Worm (Caenorhabditis elegans) whole organism, L2 larva: Measurements from ENCODE around the gene let-721.
A peak's percentile ranks its signal among the peaks of the same experiment; 100 is the strongest.

Experiments
- F13H6.1 ChIP-seq: sonication (generic microtip); optimal IDR thresholded peaks from 2 replicates; lab custom pipeline; 2016; ENCODE audit warnings: missing genetic modification characterization, missing compliant biosample characterization
- Y55F3AM.14 ChIP-seq: fragments of 200-800 bp; sonication (Bioruptor generic); optimal IDR thresholded peaks from 2 replicates; lab custom pipeline; 2018; ENCODE audit warnings: mild to moderate bottlenecking, missing genetic modification characterization, missing compliant biosample characterization
- alr-1 ChIP-seq: fragments of 150-350 bp; optimal IDR thresholded peaks from 2 replicates; lab custom pipeline; 2014; ENCODE audit warnings: missing biosample characterization, missing genetic modification characterization
- aly-2 ChIP-seq: fragments of 150-350 bp; optimal IDR thresholded peaks from 2 replicates; lab custom pipeline; 2014; ENCODE audit warnings: missing biosample characterization, missing genetic modification characterization
- ama-1 ChIP-seq: fragments of 150-350 bp; optimal IDR thresholded peaks from 2 replicates; lab custom pipeline; 2018; ENCODE audit warnings: inconsistent platforms
- blmp-1 ChIP-seq: sonication (generic microtip); optimal IDR thresholded peaks from 2 replicates; lab custom pipeline; 2017; ENCODE audit warnings: missing genetic modification characterization, mild to moderate bottlenecking, missing compliant biosample characterization, antibody characterized with exemption, moderate library complexity; ENCODE audit not compliant: insufficient read depth
- ceh-16 ChIP-seq: fragments of 150-350 bp; optimal IDR thresholded peaks from 2 replicates; lab custom pipeline; 2014; ENCODE audit warnings: missing biosample characterization, missing genetic modification characterization
- ceh-82 ChIP-seq: fragments of 150-350 bp; optimal IDR thresholded peaks from 2 replicates; lab custom pipeline; 2014; ENCODE audit warnings: missing biosample characterization, missing genetic modification characterization
- crh-2 ChIP-seq: sonication (generic microtip); optimal IDR thresholded peaks from 2 replicates; lab custom pipeline; 2017; ENCODE audit warnings: missing biosample characterization, missing genetic modification characterization
- egl-27 ChIP-seq: sonication (generic microtip); optimal IDR thresholded peaks from 3 replicates; lab custom pipeline; 2017; ENCODE audit warnings: missing biosample characterization, missing genetic modification reagents, missing genetic modification characterization
- elt-1 ChIP-seq: fragments of 150-350 bp; optimal IDR thresholded peaks from 2 replicates; lab custom pipeline; 2014; ENCODE audit warnings: missing biosample characterization, missing genetic modification characterization
- elt-3 ChIP-seq: sonication (generic microtip); optimal IDR thresholded peaks from 2 replicates; lab custom pipeline; 2017; ENCODE audit warnings: missing biosample characterization, missing genetic modification characterization
- fos-1 ChIP-seq: fragments of 150-350 bp; optimal IDR thresholded peaks from 2 replicates; lab custom pipeline; 2014; ENCODE audit warnings: missing biosample characterization, missing genetic modification characterization
- gmeb-1 ChIP-seq: fragments of 150-350 bp; optimal IDR thresholded peaks from 2 replicates; lab custom pipeline; 2014; ENCODE audit warnings: missing biosample characterization, missing genetic modification characterization
- lin-11 ChIP-seq: fragments of 150-350 bp; sonication (generic microtip); optimal IDR thresholded peaks from 2 replicates; lab custom pipeline; 2014; ENCODE audit warnings: missing biosample characterization, missing genetic modification characterization, inconsistent platforms, mixed read lengths
- lin-13 ChIP-seq: fragments of 150-350 bp; optimal IDR thresholded peaks from 2 replicates; lab custom pipeline; 2014; ENCODE audit warnings: missing biosample characterization, missing genetic modification reagents, missing genetic modification characterization
- lin-39 ChIP-seq: fragments of 150-350 bp; optimal IDR thresholded peaks from 2 replicates; lab custom pipeline; 2014; ENCODE audit warnings: missing biosample characterization, missing genetic modification reagents, missing genetic modification characterization
- lsy-2 ChIP-seq, 2 experiments: fragments of 150-350 bp in 1 of 2; sonication (generic microtip) in 1 of 2; optimal IDR thresholded peaks; 2 replicates each; lab custom pipeline; 2014 to 2017; ENCODE audit warnings: missing biosample characterization in 2 of 2, missing genetic modification characterization in 2 of 2
- mab-5 ChIP-seq: fragments of 150-350 bp; optimal IDR thresholded peaks from 2 replicates; lab custom pipeline; 2014; ENCODE audit warnings: missing biosample characterization, missing genetic modification characterization
- mbf-1 ChIP-seq: sonication (generic microtip); optimal IDR thresholded peaks from 2 replicates; lab custom pipeline; 2017; ENCODE audit warnings: missing biosample characterization, missing genetic modification characterization
- nhr-11 ChIP-seq: fragments of 150-350 bp; optimal IDR thresholded peaks from 2 replicates; lab custom pipeline; 2014; ENCODE audit warnings: missing biosample characterization, missing genetic modification characterization
- nhr-12 ChIP-seq: fragments of 150-350 bp; optimal IDR thresholded peaks from 2 replicates; lab custom pipeline; 2014; ENCODE audit warnings: missing biosample characterization, missing genetic modification characterization
- nhr-21 ChIP-seq: fragments of 150-350 bp; optimal IDR thresholded peaks from 2 replicates; lab custom pipeline; 2014; ENCODE audit warnings: missing biosample characterization, missing genetic modification characterization
- nhr-23 ChIP-seq: fragments of 150-350 bp; optimal IDR thresholded peaks from 2 replicates; lab custom pipeline; 2014; ENCODE audit warnings: missing biosample characterization, missing genetic modification reagents, missing genetic modification characterization
- nhr-237 ChIP-seq: fragments of 150-350 bp; optimal IDR thresholded peaks from 2 replicates; lab custom pipeline; 2014; ENCODE audit warnings: missing biosample characterization, missing genetic modification characterization
- nhr-25 ChIP-seq: fragments of 150-350 bp; sonication (generic microtip); optimal IDR thresholded peaks from 3 replicates; lab custom pipeline; 2014; ENCODE audit warnings: missing biosample characterization, missing genetic modification characterization
- nhr-6 ChIP-seq: fragments of 150-350 bp; optimal IDR thresholded peaks from 2 replicates; lab custom pipeline; 2014; ENCODE audit warnings: missing biosample characterization, missing genetic modification characterization
- nhr-77 ChIP-seq: fragments of 150-350 bp; optimal IDR thresholded peaks from 2 replicates; lab custom pipeline; 2014; ENCODE audit warnings: missing biosample characterization, missing genetic modification characterization
- peb-1 ChIP-seq: fragments of 150-350 bp; optimal IDR thresholded peaks from 2 replicates; lab custom pipeline; 2014; ENCODE audit warnings: missing biosample characterization, missing genetic modification characterization
- sem-4 ChIP-seq: fragments of 150-350 bp; optimal IDR thresholded peaks from 2 replicates; lab custom pipeline; 2014; ENCODE audit warnings: missing biosample characterization, missing genetic modification reagents, missing genetic modification characterization
- skn-1 ChIP-seq: sonication (generic microtip); optimal IDR thresholded peaks from 2 replicates; lab custom pipeline; 2017; ENCODE audit warnings: missing biosample characterization, missing genetic modification characterization
- sma-3 ChIP-seq: sonication (generic microtip); optimal IDR thresholded peaks from 2 replicates; lab custom pipeline; 2016; ENCODE audit warnings: missing genetic modification reagents, missing genetic modification characterization, missing compliant biosample characterization
- sma-9 ChIP-seq, 2 experiments: fragments of 150-350 bp in 1 of 2; sonication (generic microtip) in 1 of 2; optimal IDR thresholded peaks; 2 replicates each; lab custom pipeline; 2014 to 2016; ENCODE audit warnings: missing genetic modification characterization in 2 of 2, mild to moderate bottlenecking in 1 of 2, missing biosample characterization in 1 of 2, missing compliant biosample characterization in 1 of 2, missing genetic modification reagents in 1 of 2, moderate library complexity in 1 of 2
- unc-39 ChIP-seq: fragments of 150-350 bp; optimal IDR thresholded peaks from 2 replicates; lab custom pipeline; 2014; ENCODE audit warnings: missing biosample characterization, missing genetic modification characterization
- unc-55 ChIP-seq: fragments of 150-350 bp; sonication (generic microtip); optimal IDR thresholded peaks from 3 replicates; lab custom pipeline; 2014; ENCODE audit warnings: missing biosample characterization, missing genetic modification reagents, missing genetic modification characterization
- zag-1 ChIP-seq: fragments of 150-350 bp; optimal IDR thresholded peaks from 2 replicates; lab custom pipeline; 2014; ENCODE audit warnings: missing biosample characterization, missing genetic modification characterization
- ztf-1 ChIP-seq: fragments of 200-800 bp; sonication (Bioruptor generic); conservative IDR thresholded peaks from 2 replicates; pipeline ENCODE4 v1.3.6; 2022; ENCODE audit warnings: missing genetic modification characterization, missing compliant biosample characterization
- ztf-11 ChIP-seq: sonication (generic microtip); optimal IDR thresholded peaks from 2 replicates; lab custom pipeline; 2017; ENCODE audit warnings: missing biosample characterization, missing genetic modification characterization
- ztf-4 ChIP-seq: fragments of 150-350 bp; optimal IDR thresholded peaks from 2 replicates; lab custom pipeline; 2014; ENCODE audit warnings: missing biosample characterization, missing genetic modification characterization

Gene let-721

DNA sequence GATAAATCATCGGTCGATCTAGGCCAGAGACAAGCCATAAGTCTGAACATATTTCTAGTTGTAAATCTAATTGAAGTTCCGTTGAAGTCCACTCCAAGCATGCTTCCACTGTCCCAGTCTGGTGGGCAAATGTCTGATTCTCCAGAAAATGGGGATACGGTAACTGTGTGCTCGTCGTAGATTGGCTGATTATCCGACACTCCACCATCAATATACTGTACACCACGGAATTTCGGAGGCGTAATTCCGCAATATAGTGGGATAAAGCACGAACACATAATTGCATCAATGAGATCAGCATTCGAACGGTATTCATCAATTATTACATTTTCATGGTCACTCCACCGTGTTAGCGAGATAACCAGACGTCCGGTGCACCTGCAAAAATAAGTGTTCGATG, 28.5 kb downstream of the let-721 start:
- TF ChIP-seq unc-55 (no peak), mab-5 (no peak), ztf-11 (no peak), fos-1 (tag; lab: Kevin White, UChicago) (no peak), lin-13 (no peak), alr-1 (no peak), egl-27 (no peak), aly-2 (tag; lab: Kevin White, UChicago) (no peak), nhr-25 (tag; lab: Kevin White, UChicago) (no peak), zag-1 (tag; lab: Kevin White, UChicago) (no peak), mbf-1 (tag; lab: Kevin White, UChicago) (no peak), ceh-16 (tag; lab: Kevin White, UChicago) (no peak)

DNA sequence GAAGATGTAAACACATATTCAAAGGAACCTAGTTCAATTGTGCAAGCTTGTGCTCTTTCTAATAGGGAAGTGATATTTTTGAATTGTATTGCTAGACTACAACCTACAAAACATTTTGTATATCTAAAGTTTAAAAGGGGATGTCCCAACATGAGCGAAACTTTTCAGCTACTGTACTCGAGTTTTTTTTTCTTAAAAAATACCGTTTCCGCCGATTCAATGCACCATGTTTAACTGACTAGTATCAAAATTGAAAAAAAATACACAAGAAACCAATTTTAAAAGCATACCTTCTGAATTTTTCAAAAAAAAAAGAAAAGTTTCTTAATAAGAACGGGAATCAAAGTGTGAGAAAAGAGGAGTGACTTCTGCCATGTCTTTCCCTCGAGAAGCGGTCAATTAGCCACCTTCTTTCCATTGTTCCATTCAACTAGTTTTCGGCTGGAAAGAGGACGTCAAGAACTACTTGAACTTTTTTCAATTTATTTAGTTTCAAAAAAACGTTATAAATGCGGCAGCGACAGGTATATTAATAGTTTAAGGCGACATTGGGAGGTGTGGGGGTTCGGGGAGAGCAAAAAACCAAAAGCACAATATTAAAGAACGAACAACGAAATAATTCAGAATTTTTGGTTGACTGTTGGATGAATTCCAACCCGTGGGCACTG, 31.3 kb downstream of the let-721 start, which contains the start of gene nas-4:
nas-4 (minus strand) TSS at position 351 of the 668 bp plus-strand sequence.
- no peak for TF ChIP-seq skn-1
- no peak for TF ChIP-seq ztf-1 (GFP tag; lab: Robert Waterston, UW)
- TF ChIP-seq sma-3 (GFP tag; lab: Kevin White, UChicago): peak; percentile 46
- no peak for TF ChIP-seq mbf-1 (tag; lab: Kevin White, UChicago)
- peak; percentile 7 for TF ChIP-seq unc-55
- TF ChIP-seq Y55F3AM.14 (GFP tag; lab: Kevin White, UChicago): peak; percentile 35
- TF ChIP-seq nhr-11 (tag; lab: Kevin White, UChicago): no peak
- TF ChIP-seq peb-1 (tag; lab: Kevin White, UChicago): no peak
- TF ChIP-seq zag-1 (tag; lab: Kevin White, UChicago): no peak
- peak in 1 of 2 experiments; percentile 9 for TF ChIP-seq lsy-2 (tag; optimal IDR thresholded peaks at IDR 0.05; lab: Kevin White, UChicago)
- no peak for TF ChIP-seq alr-1
- TF ChIP-seq nhr-21: peak; percentile 17
- TF ChIP-seq nhr-6 (tag; lab: Kevin White, UChicago): peak; percentile 14
- TF ChIP-seq crh-2 (tag; lab: Kevin White, UChicago): peak; percentile 36
- TF ChIP-seq lin-39: no peak
- TF ChIP-seq elt-3: no peak
- no peak for TF ChIP-seq sem-4 (tag; lab: Kevin White, UChicago)
- no peak for TF ChIP-seq nhr-12 (tag; lab: Kevin White, UChicago)
- TF ChIP-seq sma-9 (GFP tag; optimal IDR thresholded peaks at IDR 0.05; lab: Kevin White, UChicago): no peak
- no peak for TF ChIP-seq sma-9 (tag; optimal IDR thresholded peaks at IDR 0.05; lab: Kevin White, UChicago)
- TF ChIP-seq ceh-16 (tag; lab: Kevin White, UChicago): no peak
- no peak for TF ChIP-seq gmeb-1 (tag; lab: Kevin White, UChicago)
- TF ChIP-seq ama-1: peak; percentile 69
- peak; percentile 69 for TF ChIP-seq ztf-4 (tag; lab: Kevin White, UChicago)
- TF ChIP-seq blmp-1 (tag; lab: Kevin White, UChicago): peak; percentile 3
- TF ChIP-seq nhr-237 (tag; lab: Kevin White, UChicago): no peak
- no peak for TF ChIP-seq lin-11 (tag; lab: Kevin White, UChicago)
- TF ChIP-seq ceh-82 (tag; lab: Kevin White, UChicago): no peak
- TF ChIP-seq lin-13: peak; percentile 42
- no peak for TF ChIP-seq F13H6.1 (tag; lab: Kevin White, UChicago)
- TF ChIP-seq nhr-25 (tag; lab: Kevin White, UChicago): peak; percentile 27
- no peak for TF ChIP-seq mab-5
- TF ChIP-seq nhr-77: no peak

DNA sequence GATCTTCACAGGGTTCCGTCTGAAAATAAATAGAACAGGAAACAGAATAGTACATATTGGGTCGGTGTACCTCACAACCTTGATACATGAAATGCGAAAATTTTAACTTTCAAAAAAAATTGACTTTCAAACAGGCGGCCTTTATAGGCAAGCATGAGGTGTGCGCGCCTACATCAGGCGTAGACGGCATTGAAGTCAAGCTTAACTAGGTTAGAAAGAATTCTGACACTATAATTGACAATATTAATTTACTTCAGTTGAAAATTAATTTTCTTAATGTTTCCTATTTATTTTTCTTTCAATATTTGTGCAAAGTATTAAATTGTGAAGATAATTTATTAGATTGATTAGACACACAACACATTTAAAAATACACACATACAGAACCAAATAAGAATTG, 34.8 kb downstream of the let-721 start, which contains the start of gene C05D11.5:
C05D11.5 (minus strand) TSS at position 101 of the 400 bp plus-strand sequence.
- TF ChIP-seq ztf-11: no peak
- no peak for TF ChIP-seq nhr-23 (tag; lab: Kevin White, UChicago)
- no peak for TF ChIP-seq ztf-4 (tag; lab: Kevin White, UChicago)
- TF ChIP-seq aly-2 (tag; lab: Kevin White, UChicago): no peak
- TF ChIP-seq lsy-2 (tag; optimal IDR thresholded peaks at IDR 0.05; lab: Kevin White, UChicago): no peak
- no peak for TF ChIP-seq nhr-77
- TF ChIP-seq nhr-237 (tag; lab: Kevin White, UChicago): no peak
- no peak for TF ChIP-seq mbf-1 (tag; lab: Kevin White, UChicago)
- no peak for TF ChIP-seq elt-1
- TF ChIP-seq ztf-1 (GFP tag; lab: Robert Waterston, UW): no peak
- TF ChIP-seq nhr-21: no peak
- no peak for TF ChIP-seq skn-1
- no peak for TF ChIP-seq ama-1
- TF ChIP-seq unc-39 (tag; lab: Kevin White, UChicago): no peak
